Worm (Caenorhabditis elegans) whole organism, L2 larva: ENCODE results near the gene suex-2.

Experiments used
- crh-2 ChIP-seq: sonication (generic microtip); optimal IDR thresholded peaks from 2 replicates; lab custom pipeline; 2017; ENCODE audit warnings: missing biosample characterization, missing genetic modification characterization
- lin-13 ChIP-seq: fragments of 150-350 bp; optimal IDR thresholded peaks from 2 replicates; lab custom pipeline; 2014; ENCODE audit warnings: missing biosample characterization, missing genetic modification reagents, missing genetic modification characterization
- snpc-4 ChIP-seq: fragments of 150-350 bp; optimal IDR thresholded peaks from 2 replicates; lab custom pipeline; 2014; ENCODE audit warnings: missing biosample characterization, missing genetic modification characterization
- zag-1 ChIP-seq: fragments of 150-350 bp; optimal IDR thresholded peaks from 2 replicates; lab custom pipeline; 2014; ENCODE audit warnings: missing biosample characterization, missing genetic modification characterization

ce11 chrIV:9016477-9016876 is 48.4 kb downstream of the suex-2 start, which contains the start of gene acc-2:
- TF ChIP-seq lin-13 (GFP tag; lab: Kevin White, UChicago) (no peak), zag-1 (tag; lab: Kevin White, UChicago) (no peak), snpc-4 (no peak), crh-2 (tag; lab: Kevin White, UChicago) (no peak)
